Worm (Caenorhabditis elegans): ENCODE measurements around the gene Y39E4B.13.
A peak's percentile ranks its signal among the peaks of the same experiment; 100 is the strongest.

DNA sequence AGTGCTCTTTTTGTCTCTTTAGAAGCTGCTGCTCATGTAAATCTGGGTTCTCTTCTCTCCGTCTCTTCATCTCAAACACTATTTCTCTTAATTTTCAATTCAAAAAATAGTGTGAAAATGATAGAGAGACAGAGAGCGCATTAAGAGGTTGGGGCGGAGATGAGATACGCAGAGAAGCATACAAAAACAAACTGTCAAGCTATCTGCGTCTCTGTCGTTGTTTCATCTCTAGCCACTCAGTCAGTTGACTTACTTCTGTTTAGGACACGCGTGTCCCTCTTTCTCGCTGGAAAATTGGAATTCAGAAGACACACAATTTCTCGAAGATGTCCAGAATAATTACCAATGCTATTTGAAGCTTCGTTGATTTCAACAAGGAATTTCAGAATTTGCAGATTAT, 29.8 kb upstream of the Y39E4B.13 start:
- TF ChIP-seq snpc-3.4 (tag; optimal IDR thresholded peaks at IDR 0.05): no peak
- peak; percentile 47 for TF ChIP-seq let-526 (GFP tag; IDR thresholded peaks at IDR 0.05)
- TF ChIP-seq attf-6 (GFP tag; IDR thresholded peaks at IDR 0.05): no peak

Measured in whole organism, young adult.